Worm (Caenorhabditis elegans) whole organism, late embryonic: ENCODE results near the gene pptr-2.

ENCODE experiments used
- F13H6.1 ChIP-seq: sonication (generic microtip); optimal IDR thresholded peaks from 2 replicates; lab custom pipeline; 2016; ENCODE audit warnings: missing genetic modification characterization, missing compliant biosample characterization
- ahr-1 ChIP-seq: sonication (generic microtip); optimal IDR thresholded peaks from 2 replicates; lab custom pipeline; 2016; ENCODE audit warnings: missing genetic modification characterization, missing compliant biosample characterization
- ama-1 ChIP-seq: fragments of 150-350 bp; optimal IDR thresholded peaks from 2 replicates; lab custom pipeline; 2014
- ceh-14 ChIP-seq: sonication (generic microtip); optimal IDR thresholded peaks from 2 replicates; lab custom pipeline; 2016; ENCODE audit warnings: missing genotype, missing genetic modification characterization, missing compliant biosample characterization
- ceh-2 ChIP-seq: sonication (generic microtip); optimal IDR thresholded peaks from 2 replicates; lab custom pipeline; 2016; ENCODE audit warnings: missing genotype, missing genetic modification characterization, missing compliant biosample characterization
- lim-6 ChIP-seq: sonication (generic microtip); optimal IDR thresholded peaks from 2 replicates; lab custom pipeline; 2016; ENCODE audit warnings: missing genetic modification characterization, missing compliant biosample characterization
- lin-11 ChIP-seq: fragments of 200-800 bp; sonication (Bioruptor generic); optimal IDR thresholded peaks from 2 replicates; lab custom pipeline; 2018; ENCODE audit warnings: mild to moderate bottlenecking, missing genetic modification characterization, missing compliant biosample characterization
- nfya-1 ChIP-seq: sonication (generic microtip); optimal IDR thresholded peaks from 2 replicates; lab custom pipeline; 2017; ENCODE audit warnings: missing genetic modification characterization, mild to moderate bottlenecking, missing compliant biosample characterization, antibody characterized with exemption, moderate library complexity
- nhr-11 ChIP-seq: fragments of 150-350 bp; optimal IDR thresholded peaks from 2 replicates; lab custom pipeline; 2014; ENCODE audit warnings: missing biosample characterization, missing genetic modification characterization
- nhr-232 ChIP-seq: sonication (generic microtip); optimal IDR thresholded peaks from 2 replicates; lab custom pipeline; 2016; ENCODE audit warnings: missing genetic modification characterization, missing compliant biosample characterization
- pha-4 ChIP-seq: fragments of 150-350 bp; optimal IDR thresholded peaks from 2 replicates; lab custom pipeline; 2018; ENCODE audit warnings: missing biosample characterization, missing genetic modification reagents, missing genetic modification characterization
- pqm-1 ChIP-seq: sonication (generic microtip); optimal IDR thresholded peaks from 2 replicates; lab custom pipeline; 2016; ENCODE audit warnings: missing genetic modification characterization, missing compliant biosample characterization
- unc-3 ChIP-seq, 2 experiments: fragments of 200-800 bp in 1 of 2; sonication (Bioruptor generic) in 1 of 2; sonication (generic microtip) in 1 of 2; conservative IDR thresholded peaks in 1 of 2; optimal IDR thresholded peaks in 1 of 2; 2 replicates each; pipeline versions ENCODE4 v1.3.6 to Lab custom; 2016 to 2022; ENCODE audit warnings: missing compliant biosample characterization in 2 of 2, missing genetic modification characterization in 2 of 2, missing genetic modification reagents in 1 of 2
- unc-55 ChIP-seq: sonication (generic microtip); optimal IDR thresholded peaks from 2 replicates; lab custom pipeline; 2017; ENCODE audit warnings: missing biosample characterization, missing genetic modification reagents, missing genetic modification characterization

ce11 chrV:11048678-11049077 lies 13.9 kb upstream of the pptr-2 start, which contains the start of gene srh-74:
- TF ChIP-seq ama-1 (lab: Kevin White, UChicago) = no peak
- TF ChIP-seq unc-3 (GFP tag; conservative IDR thresholded peaks at IDR 0.05; lab: Robert Waterston, UW) = no peak
- no peak for TF ChIP-seq unc-3 (tag; optimal IDR thresholded peaks at IDR 0.05; lab: Kevin White, UChicago)
- TF ChIP-seq nhr-11 = no peak
- no peak for TF ChIP-seq ahr-1 (tag; lab: Kevin White, UChicago)
- TF ChIP-seq ceh-14 (tag; lab: Kevin White, UChicago) = no peak
- TF ChIP-seq nhr-232 (tag; lab: Kevin White, UChicago) = no peak
- no peak for TF ChIP-seq pha-4 (tag; lab: Kevin White, UChicago)
- TF ChIP-seq F13H6.1 (tag; lab: Kevin White, UChicago) = no peak
- no peak for TF ChIP-seq lim-6 (tag; lab: Kevin White, UChicago)
- TF ChIP-seq nfya-1 (tag; lab: Kevin White, UChicago) = no peak
- no peak for TF ChIP-seq lin-11 (tag; lab: Kevin White, UChicago)
- TF ChIP-seq unc-55 (GFP tag; lab: Kevin White, UChicago) = no peak
- no peak for TF ChIP-seq pqm-1 (tag; lab: Kevin White, UChicago)
- no peak for TF ChIP-seq ceh-2 (tag; lab: Kevin White, UChicago)
